Worm (Caenorhabditis elegans): ENCODE measurements around the gene F58F12.3.

The F58F12.3 gene

DNA sequence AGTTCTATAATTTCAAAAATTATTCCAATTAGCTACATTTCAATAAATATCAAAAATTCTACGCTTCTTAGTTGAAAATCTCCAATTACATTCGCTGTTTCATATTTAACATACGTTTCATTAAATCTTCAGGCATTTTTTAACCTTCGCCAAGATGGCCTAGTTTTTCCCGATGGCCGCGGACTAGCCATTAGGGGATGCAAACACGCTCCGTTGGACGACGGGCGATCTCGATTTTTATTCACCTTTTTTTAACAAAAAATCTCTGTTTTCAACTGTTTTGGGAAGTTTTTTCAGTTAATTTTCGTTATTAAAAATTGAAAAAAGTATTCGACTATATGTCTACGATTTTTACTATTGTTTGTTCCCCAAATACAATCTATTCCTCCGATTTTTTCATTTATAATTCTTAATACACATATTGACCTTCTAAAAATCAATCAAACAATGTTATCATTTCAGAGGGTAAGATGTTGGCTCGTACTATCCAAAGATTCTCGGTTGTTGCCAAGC, 7.9 kb downstream of the F58F12.3 start, which contains the start of gene F58F12.1 (continued):
- TF ChIP-seq Y105C5A.15 (GFP tag; IDR thresholded peaks at IDR 0.05), result no peak
- no peak for TF ChIP-seq zag-1 (tag; optimal IDR thresholded peaks at IDR 0.05)
- no peak for TF ChIP-seq mxl-2 (GFP tag; conservative IDR thresholded peaks at IDR 0.05)
- peak in 1 of 2 experiments; percentile 81 for TF ChIP-seq lsy-2 (tag; optimal IDR thresholded peaks at IDR 0.05)
- TF ChIP-seq nhr-48 (tag; optimal IDR thresholded peaks at IDR 0.05), result no peak
- TF ChIP-seq nhr-41 (GFP tag; IDR thresholded peaks at IDR 0.05), result no peak
- no peak for TF ChIP-seq F49E8.2 (tag; optimal IDR thresholded peaks at IDR 0.05; ENCODE audit: borderline replicate concordance)
- TF ChIP-seq arid-1 (GFP tag; conservative IDR thresholded peaks at IDR 0.05), result no peak
- TF ChIP-seq tra-1 (GFP tag; IDR thresholded peaks at IDR 0.05), result no peak
- TF ChIP-seq ceh-28 (tag; optimal IDR thresholded peaks at IDR 0.05), result no peak
- TF ChIP-seq lir-3 (tag; optimal IDR thresholded peaks at IDR 0.05), result no peak
- peak in 1 of 2 experiments; percentile 75 for TF ChIP-seq unc-62 (GFP tag; optimal IDR thresholded peaks at IDR 0.05 in 1 of 2)
- no peak for TF ChIP-seq unc-62 (tag; optimal IDR thresholded peaks at IDR 0.05)
- TF ChIP-seq unc-130 (GFP tag; optimal IDR thresholded peaks at IDR 0.05), result peak; percentile 90
- peak; percentile 94 for TF ChIP-seq lin-38 (GFP tag; IDR thresholded peaks at IDR 0.05)
- TF ChIP-seq F10B5.3 (tag; optimal IDR thresholded peaks at IDR 0.05), result no peak
- TF ChIP-seq rbr-2 (tag; optimal IDR thresholded peaks at IDR 0.05), result peak; percentile 38
- no peak for TF ChIP-seq daf-8 (GFP tag; IDR thresholded peaks at IDR 0.05)
- TF ChIP-seq ztf-11 (tag; optimal IDR thresholded peaks at IDR 0.05), result no peak
- TF ChIP-seq spr-1 (tag; optimal IDR thresholded peaks at IDR 0.05), result no peak
- no peak for TF ChIP-seq nhr-10 (tag; optimal IDR thresholded peaks at IDR 0.05)
- no peak for TF ChIP-seq cey-2 (tag; optimal IDR thresholded peaks at IDR 0.05; ENCODE audit: borderline replicate concordance, insufficient read depth)
- peak; percentile 56 for TF ChIP-seq dpl-1 (GFP tag; optimal IDR thresholded peaks at IDR 0.05)
- TF ChIP-seq hmg-1.1 (GFP tag; IDR thresholded peaks at IDR 0.05), result no peak
- no peak for TF ChIP-seq egl-27 (tag; optimal IDR thresholded peaks at IDR 0.05)
- TF ChIP-seq zip-11 (GFP tag; IDR thresholded peaks at IDR 0.05), result no peak
- TF ChIP-seq skn-1 (tag; optimal IDR thresholded peaks at IDR 0.05), result no peak
- TF ChIP-seq lin-15B (tag; optimal IDR thresholded peaks at IDR 0.05), result no peak
- no peak for TF ChIP-seq zfp-2 (tag; optimal IDR thresholded peaks at IDR 0.05)
- no peak for TF ChIP-seq fkh-10 (GFP tag; optimal IDR thresholded peaks at IDR 0.05)
- no peak for TF ChIP-seq duxl-1 (tag; optimal IDR thresholded peaks at IDR 0.05; ENCODE audit: poor library complexity)
- no peak for TF ChIP-seq zfp-3 (GFP tag; conservative IDR thresholded peaks at IDR 0.05)
- no peak for TF ChIP-seq nhr-25 (tag; optimal IDR thresholded peaks at IDR 0.05; ENCODE audit: borderline replicate concordance, insufficient read depth)
- TF ChIP-seq daf-19 (GFP tag; conservative IDR thresholded peaks at IDR 0.05), result no peak
- TF ChIP-seq dmd-8 (GFP tag; IDR thresholded peaks at IDR 0.05), result no peak
- TF ChIP-seq vab-7 (GFP tag; IDR thresholded peaks at IDR 0.05), result no peak
- TF ChIP-seq mxl-3 (GFP tag; optimal IDR thresholded peaks at IDR 0.05), result no peak
- TF ChIP-seq nhr-6 (tag; optimal IDR thresholded peaks at IDR 0.05), result peak; percentile 43
- TF ChIP-seq saeg-2 (GFP tag; IDR thresholded peaks at IDR 0.05), result no peak
- no peak for TF ChIP-seq mdt-29 (GFP tag; IDR thresholded peaks at IDR 0.05)
- peak; percentile 55 for TF ChIP-seq nhr-28 (tag; optimal IDR thresholded peaks at IDR 0.05)
- no peak for TF ChIP-seq pha-4 (GFP tag; IDR thresholded peaks at IDR 0.05)
- no peak for TF ChIP-seq pha-4 (tag; optimal IDR thresholded peaks at IDR 0.05)
- no peak for TF ChIP-seq snpc-1.2 (GFP tag; IDR thresholded peaks at IDR 0.05)
- TF ChIP-seq lim-7 (GFP tag; IDR thresholded peaks at IDR 0.05), result no peak
- no peak for TF ChIP-seq lin-1 (GFP tag; IDR thresholded peaks at IDR 0.05)
- TF ChIP-seq ceh-62 (tag; optimal IDR thresholded peaks at IDR 0.05), result no peak
- TF ChIP-seq tag-97 (GFP tag; IDR thresholded peaks at IDR 0.05), result no peak
- TF ChIP-seq Y5F2A.4 (GFP tag; optimal IDR thresholded peaks at IDR 0.05), result no peak
- peak; percentile 50 for TF ChIP-seq dve-1 (tag; optimal IDR thresholded peaks at IDR 0.05; ENCODE audit: insufficient read depth)
- no peak for TF ChIP-seq aly-2 (tag; optimal IDR thresholded peaks at IDR 0.05)
- no peak for TF ChIP-seq snpc-4 (tag; optimal IDR thresholded peaks at IDR 0.05)
